Fruit fly (Drosophila melanogaster): ENCODE results near the gene CG43673.

Gene CG43673

DNA sequence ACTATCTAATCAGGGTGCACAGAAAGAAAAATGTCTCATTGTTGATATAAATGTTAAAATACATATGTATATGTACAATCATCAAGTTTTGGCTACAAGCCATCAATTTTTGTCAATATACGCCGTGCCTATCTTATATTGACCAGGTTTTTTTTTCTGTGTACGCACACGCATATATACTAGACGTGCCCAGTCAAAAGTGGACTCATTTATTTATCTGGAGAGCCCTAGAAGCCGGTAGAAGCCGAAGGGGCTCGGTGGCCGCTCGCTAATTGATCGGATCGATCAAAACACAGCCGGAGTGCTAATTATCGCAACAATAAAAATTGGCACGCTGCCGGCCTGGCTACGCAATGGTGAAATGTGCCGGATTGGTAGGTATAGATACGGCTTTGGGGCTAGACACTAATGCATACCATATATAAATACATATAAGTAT, 38.6 kb upstream of the CG43673 start (continued):
- TF ChIP-seq CG14441 (GFP tag; IDR thresholded peaks at IDR 0.05) (peak; percentile 84), CG7271 (tag; optimal IDR thresholded peaks at IDR 0.05) (no peak), gsb (GFP tag; IDR thresholded peaks at IDR 0.05) (peak; percentile 70), Side (GFP tag; optimal IDR thresholded peaks at IDR 0.05) (peak; percentile 39), CG8281 (tag; optimal IDR thresholded peaks at IDR 0.05) (peak; percentile 44), CG6791 (GFP tag; IDR thresholded peaks at IDR 0.05; ENCODE audit: partially characterized antibody) (no peak), CG10654 (GFP tag; optimal IDR thresholded peaks at IDR 0.05) (peak; percentile 31), fd3F (GFP tag; optimal IDR thresholded peaks at IDR 0.05) (peak; percentile 60), Neu2 (GFP tag; optimal IDR thresholded peaks at IDR 0.05; ENCODE audit: borderline replicate concordance) (no peak), shn (GFP tag; optimal IDR thresholded peaks at IDR 0.05) (no peak), pzg (GFP tag; optimal IDR thresholded peaks at IDR 0.05) (peak; percentile 7), CG13894 (tag; optimal IDR thresholded peaks at IDR 0.05) (peak; percentile 79), Fer2 (tag; optimal IDR thresholded peaks at IDR 0.05) (peak; percentile 54), CG30431 (GFP tag; optimal IDR thresholded peaks at IDR 0.05) (peak; percentile 41), CG31388 (GFP tag; optimal IDR thresholded peaks at IDR 0.05) (no peak), vvl (GFP tag; IDR thresholded peaks at IDR 0.05) (peak; percentile 84), unpg (GFP tag; optimal IDR thresholded peaks at IDR 0.05) (peak; percentile 77), bowl (GFP tag; IDR thresholded peaks at IDR 0.05) (no peak; the same call in 1 of the 2 replicates), bcd (GFP tag; optimal IDR thresholded peaks at IDR 0.05) (peak; percentile 60), CG17186 (GFP tag; optimal IDR thresholded peaks at IDR 0.05) (no peak), bbx (GFP tag; IDR thresholded peaks at IDR 0.05; ENCODE audit: partially characterized antibody) (no peak), CG34422 (GFP tag; IDR thresholded peaks at IDR 0.05) (peak; percentile 57; the same call in 1 of the 3 replicates), CG3726 (GFP tag; IDR thresholded peaks at IDR 0.05) (0 out of 3 replicates have a peak, but pooled peaks have one; percentile 13), br (optimal IDR thresholded peaks at IDR 0.05) (no peak), kay (GFP tag; optimal IDR thresholded peaks at IDR 0.05) (peak; percentile 68), CG1832 (GFP tag; optimal IDR thresholded peaks at IDR 0.05) (no peak), CG7372 (GFP tag; IDR thresholded peaks at IDR 0.05) (peak; percentile 57; the same call in 1 of the 2 replicates), CG9727 (GFP tag; optimal IDR thresholded peaks at IDR 0.05) (peak; percentile 60), Doc3 (GFP tag; IDR thresholded peaks at IDR 0.05; ENCODE audit: partially characterized antibody) (no peak), CG2199 (GFP tag; IDR thresholded peaks at IDR 0.05) (no peak), Nf-YB (GFP tag; optimal IDR thresholded peaks at IDR 0.05) (peak; percentile 44), cato (GFP tag; optimal IDR thresholded peaks at IDR 0.05; ENCODE audit: borderline replicate concordance) (peak; percentile 29), CG6272 (GFP tag; IDR thresholded peaks at IDR 0.05) (peak; percentile 9; the same call in 1 of the 2 replicates), Xrp1 (GFP tag; IDR thresholded peaks at IDR 0.05) (peak; percentile 68), tx (GFP tag; optimal IDR thresholded peaks at IDR 0.05) (peak; percentile 32), CG4328 (GFP tag; optimal IDR thresholded peaks at IDR 0.05) (peak; percentile 58), CG6689 (GFP tag; IDR thresholded peaks at IDR 0.05) (peak; percentile 60), Stat92E (GFP tag; optimal IDR thresholded peaks at IDR 0.05) (no peak), mld (GFP tag; IDR thresholded peaks at IDR 0.05; ENCODE audit: partially characterized antibody) (no peak), Hr39 (optimal IDR thresholded peaks at IDR 0.05) (no peak), Chrac-16 (GFP tag; optimal IDR thresholded peaks at IDR 0.05) (peak; percentile 63), CG2678 (tag; optimal IDR thresholded peaks at IDR 0.05) (peak; percentile 84), E2f1 (GFP tag; IDR thresholded peaks at IDR 0.05) (peak; percentile 72), CG14014 (GFP tag; IDR thresholded peaks at IDR 0.05) (peak; percentile 80), CG14050 (GFP tag; IDR thresholded peaks at IDR 0.05) (peak; percentile 35; the same call in 1 of the 3 replicates), CG6854 (GFP tag; optimal IDR thresholded peaks at IDR 0.05) (peak; percentile 55), ssp (GFP tag; IDR thresholded peaks at IDR 0.05) (peak; percentile 47), cg (GFP tag; optimal IDR thresholded peaks at IDR 0.05) (no peak), rib (GFP tag; IDR thresholded peaks at IDR 0.05) (peak; percentile 81), dmrt99B (tag; optimal IDR thresholded peaks at IDR 0.05) (peak; percentile 71), Oaz (GFP tag; IDR thresholded peaks at IDR 0.05) (peak; percentile 58)
